Worm (Caenorhabditis elegans): ENCODE results near the gene rhr-1.

Gene rhr-1

ce11 chrV:5427860-5428259, at the start of gene rhr-1:
rhr-1 (plus strand) TSS chrV:5428160.
- TF ChIP-seq unc-62 (GFP tag; optimal IDR thresholded peaks at IDR 0.05): no peak

ce11 chrV:5385914-5386493, 42.0 kb upstream of the rhr-1 start, which contains the start of gene C35A11.2:
C35A11.2 (plus strand) TSS chrV:5386299.
- TF ChIP-seq unc-62 (GFP tag; optimal IDR thresholded peaks at IDR 0.05): no peak

- no peak for TF ChIP-seq unc-62 (GFP tag; optimal IDR thresholded peaks at IDR 0.05)
Observed at ce11 chrV:5392993-5393628, 34.8 kb upstream of the rhr-1 start, which contains the start of gene C35A11.4. C35A11.4 (minus strand) TSS chrV:5393148.

- no peak for TF ChIP-seq unc-62 (GFP tag; optimal IDR thresholded peaks at IDR 0.05)
Observed at ce11 chrV:5403938-5404337, 24.0 kb upstream of the rhr-1 start.

ce11 chrV:5405053-5405452, 22.9 kb upstream of the rhr-1 start, which contains the start of gene dmsr-7:
dmsr-7 (plus strand) TSS chrV:5405353.
- no peak for TF ChIP-seq unc-62 (GFP tag; optimal IDR thresholded peaks at IDR 0.05)

ce11 chrV:5408223-5408622, 19.7 kb upstream of the rhr-1 start, which contains the start of gene C25A6.1:
C25A6.1 (plus strand) TSS chrV:5408523.
- TF ChIP-seq unc-62 (GFP tag; optimal IDR thresholded peaks at IDR 0.05): no peak

ce11 chrV:5408921-5409320, 19.0 kb upstream of the rhr-1 start:
- TF ChIP-seq unc-62 (GFP tag; optimal IDR thresholded peaks at IDR 0.05): no peak

ce11 chrV:5410679-5411078, 17.3 kb upstream of the rhr-1 start, which contains the start of gene F08F3.4:
F08F3.4 (plus strand) TSS chrV:5410955.
- TF ChIP-seq unc-62 (GFP tag; optimal IDR thresholded peaks at IDR 0.05): no peak

- TF ChIP-seq unc-62 (GFP tag; optimal IDR thresholded peaks at IDR 0.05): no peak
Observed at ce11 chrV:5412808-5413405, 15.1 kb upstream of the rhr-1 start, which contains the start of gene F08F3.10. F08F3.10 (plus strand) TSS chrV:5413355.

- TF ChIP-seq unc-62 (GFP tag; optimal IDR thresholded peaks at IDR 0.05): no peak
Observed at ce11 chrV:5419915-5420314, 8.0 kb upstream of the rhr-1 start, which contains the start of gene F08F3.6. F08F3.6 (minus strand) TSS chrV:5420067.

ce11 chrV:5423120-5423519, 4.8 kb upstream of the rhr-1 start, which contains the start of gene cyp-14A5:
cyp-14A5 (minus strand) TSS chrV:5423282.
- TF ChIP-seq unc-62 (GFP tag; optimal IDR thresholded peaks at IDR 0.05): no peak

ce11 chrV:5425008-5425407, 3.0 kb upstream of the rhr-1 start:
- no peak for TF ChIP-seq unc-62 (GFP tag; optimal IDR thresholded peaks at IDR 0.05)

ce11 chrV:5426337-5426736, 1.6 kb upstream of the rhr-1 start:
- TF ChIP-seq unc-62 (GFP tag; optimal IDR thresholded peaks at IDR 0.05): no peak

ce11 chrV:5432499-5432898, 4.5 kb downstream of the rhr-1 start, which contains the start of gene F08F3.8:
F08F3.8 (minus strand) TSS chrV:5432599.
- TF ChIP-seq unc-62 (GFP tag; optimal IDR thresholded peaks at IDR 0.05): no peak

- TF ChIP-seq unc-62 (GFP tag; optimal IDR thresholded peaks at IDR 0.05): no peak
Observed at ce11 chrV:5433020-5433419, 5.1 kb downstream of the rhr-1 start, which contains the start of gene acl-6. acl-6 (plus strand) TSS chrV:5433386.

- no peak for TF ChIP-seq unc-62 (GFP tag; optimal IDR thresholded peaks at IDR 0.05)
Observed at ce11 chrV:5439068-5439467, 11.1 kb downstream of the rhr-1 start, which contains the start of gene snpc-1.3. snpc-1.3 (minus strand) TSS chrV:5439168.
